Fruit fly (Drosophila melanogaster) whole organism, embryonic: ENCODE measurements around the gene Utx.

Experiments used
- Atf-2 ChIP-seq: fragments of 200-800 bp; sonication (Bioruptor generic); optimal IDR thresholded peaks from 2 replicates; lab custom pipeline; 2016; ENCODE audit warnings: missing biosample characterization, missing genetic modification characterization
- Atf3 ChIP-seq: fragments of 200-800 bp; sonication (Bioruptor generic); optimal IDR thresholded peaks from 3 replicates; lab custom pipeline; 2016; ENCODE audit warnings: missing biosample characterization, missing genetic modification characterization
- B-H1 ChIP-seq: fragments of 200-800 bp; sonication (Bioruptor generic); IDR thresholded peaks from 3 replicates; pipeline ENCODE4 v1.3.6; 2022; ENCODE audit warnings: missing biosample characterization, missing genetic modification characterization
- B-H2 ChIP-seq: fragments of 200-800 bp; sonication (Bioruptor generic); optimal IDR thresholded peaks from 2 replicates; lab custom pipeline; 2018; ENCODE audit warnings: missing biosample characterization, mild to moderate bottlenecking, missing genetic modification characterization
- BEAF-32 ChIP-seq: fragments of 200-800 bp; sonication (Bioruptor generic); optimal IDR thresholded peaks from 3 replicates; lab custom pipeline; 2017; ENCODE audit warnings: missing biosample characterization, missing genetic modification characterization, mild to moderate bottlenecking, moderate library complexity, missing genetic modification reagents
- Blimp-1 ChIP-seq: fragments of 200-800 bp; sonication (Bioruptor generic); optimal IDR thresholded peaks from 3 replicates; lab custom pipeline; 2018; ENCODE audit warnings: missing biosample characterization, missing genetic modification characterization, mild to moderate bottlenecking, moderate library complexity, missing genetic modification reagents
- CG10654 ChIP-seq: fragments of 200-800 bp; sonication (Bioruptor generic); optimal IDR thresholded peaks from 2 replicates; lab custom pipeline; 2016; ENCODE audit warnings: missing biosample characterization, missing genetic modification characterization
- CG11093 ChIP-seq: fragments of 200-800 bp; sonication (Bioruptor generic); IDR thresholded peaks from 3 replicates; pipeline ENCODE4 v1.3.6; 2022; ENCODE audit warnings: missing biosample characterization, missing genetic modification characterization
- CG12942 ChIP-seq: fragments of 200-800 bp; sonication (Bioruptor generic); optimal IDR thresholded peaks from 3 replicates; lab custom pipeline; 2016; ENCODE audit warnings: missing biosample characterization, missing genetic modification characterization
- CG13894 ChIP-seq: fragments of 200-800 bp; sonication (Bioruptor generic); optimal IDR thresholded peaks from 3 replicates; lab custom pipeline; 2018; ENCODE audit warnings: missing biosample characterization, mild to moderate bottlenecking, missing genetic modification characterization, moderate library complexity
- CG15601 ChIP-seq: fragments of 200-800 bp; sonication (Bioruptor generic); optimal IDR thresholded peaks from 3 replicates; lab custom pipeline; 2019; ENCODE audit warnings: missing biosample characterization, mild to moderate bottlenecking, missing genetic modification characterization, moderate library complexity
- CG18262 ChIP-seq: fragments of 200-800 bp; optimal IDR thresholded peaks from 3 replicates; lab custom pipeline; 2019; ENCODE audit warnings: missing biosample characterization, mild to moderate bottlenecking, missing genetic modification characterization, moderate library complexity
- CG1832 ChIP-seq: fragments of 200-800 bp; sonication (Bioruptor generic); optimal IDR thresholded peaks from 2 replicates; lab custom pipeline; 2017; ENCODE audit warnings: missing biosample characterization, mild to moderate bottlenecking, missing genetic modification characterization, inconsistent platforms
- CG2678 ChIP-seq: fragments of 200-800 bp; sonication (Bioruptor generic); optimal IDR thresholded peaks from 3 replicates; lab custom pipeline; 2019; ENCODE audit warnings: missing biosample characterization, mild to moderate bottlenecking, missing genetic modification characterization, moderate library complexity
- CG2712 ChIP-seq: fragments of 200-800 bp; optimal IDR thresholded peaks from 3 replicates; lab custom pipeline; 2019; ENCODE audit warnings: missing biosample characterization, mild to moderate bottlenecking, missing genetic modification characterization, moderate library complexity
- CG2875 ChIP-seq: fragments of 200-800 bp; sonication (Bioruptor generic); optimal IDR thresholded peaks from 2 replicates; lab custom pipeline; 2017; ENCODE audit warnings: missing biosample characterization, mild to moderate bottlenecking, missing genetic modification characterization, missing genetic modification reagents
- CG30403 ChIP-seq: fragments of 200-800 bp; sonication (Bioruptor generic); optimal IDR thresholded peaks from 3 replicates; lab custom pipeline; 2016; ENCODE audit warnings: missing biosample characterization, missing genetic modification characterization
- CG33557 ChIP-seq: fragments of 200-800 bp; sonication (Bioruptor generic); optimal IDR thresholded peaks from 2 replicates; lab custom pipeline; 2019; ENCODE audit warnings: missing biosample characterization, mild to moderate bottlenecking, missing genetic modification characterization, moderate library complexity
- CG34376 ChIP-seq: fragments of 200-800 bp; sonication (Bioruptor generic); optimal IDR thresholded peaks from 2 replicates; lab custom pipeline; 2018; ENCODE audit warnings: missing biosample characterization, mild to moderate bottlenecking, missing genetic modification characterization
- CG3847 ChIP-seq: fragments of 200-800 bp; sonication (Bioruptor generic); IDR thresholded peaks from 2 replicates; pipeline ENCODE4 v1.3.6; 2022; ENCODE audit warnings: missing biosample characterization, missing genetic modification characterization
- CG4328 ChIP-seq: fragments of 200-800 bp; sonication (Bioruptor generic); optimal IDR thresholded peaks from 3 replicates; lab custom pipeline; 2017; ENCODE audit warnings: missing biosample characterization, missing genetic modification reagents, missing genetic modification characterization
- CG4404 ChIP-seq: fragments of 200-800 bp; sonication (Bioruptor generic); IDR thresholded peaks from 2 replicates; pipeline ENCODE4 v1.3.6; 2022; ENCODE audit warnings: missing biosample characterization, missing genetic modification characterization
- CG6272 ChIP-seq: fragments of 200-800 bp; sonication (Bioruptor generic); IDR thresholded peaks from 2 replicates; pipeline ENCODE4 v1.3.6; 2022; ENCODE audit warnings: missing biosample characterization, missing genetic modification characterization
- CG6689 ChIP-seq: fragments of 200-800 bp; sonication (Bioruptor generic); IDR thresholded peaks from 2 replicates; pipeline ENCODE4 v1.3.6; 2022; ENCODE audit warnings: missing biosample characterization, missing genetic modification characterization
- CG7745 ChIP-seq: fragments of 200-800 bp; sonication (Bioruptor generic); optimal IDR thresholded peaks from 2 replicates; lab custom pipeline; 2018; ENCODE audit warnings: missing biosample characterization, mild to moderate bottlenecking, missing genetic modification characterization, moderate library complexity
- CG7987 ChIP-seq: fragments of 200-800 bp; sonication (Bioruptor generic); optimal IDR thresholded peaks from 2 replicates; lab custom pipeline; 2018; ENCODE audit warnings: missing biosample characterization, mild to moderate bottlenecking, missing genetic modification characterization, moderate library complexity
- CG8924 ChIP-seq: fragments of 200-800 bp; optimal IDR thresholded peaks from 3 replicates; lab custom pipeline; 2019; ENCODE audit warnings: missing biosample characterization, mild to moderate bottlenecking, missing genetic modification characterization, moderate library complexity
- CG9437 ChIP-seq: fragments of 200-800 bp; sonication (Bioruptor generic); optimal IDR thresholded peaks from 2 replicates; lab custom pipeline; 2018; ENCODE audit warnings: missing biosample characterization, mild to moderate bottlenecking, missing genetic modification characterization
- CG9876 ChIP-seq: fragments of 200-800 bp; sonication (Bioruptor generic); optimal IDR thresholded peaks from 2 replicates; lab custom pipeline; 2016; ENCODE audit warnings: missing biosample characterization, missing genetic modification characterization
- D ChIP-seq, 2 experiments: fragments of 200-800 bp in 1 of 2; fragments of >200 bp in 1 of 2; sonication (Bioruptor generic) in 1 of 2; optimal IDR thresholded peaks; 2 replicates in 1 of 2; 3 replicates in 1 of 2; lab custom pipeline; 2017; ENCODE audit warnings: mild to moderate bottlenecking in 1 of 2, missing biosample characterization in 1 of 2, missing genetic modification characterization in 1 of 2, missing genetic modification reagents in 1 of 2
- Dbx ChIP-seq: fragments of 200-800 bp; sonication (Bioruptor generic); IDR thresholded peaks from 3 replicates; pipeline ENCODE4 v1.3.6; 2022; ENCODE audit warnings: missing biosample characterization, missing genetic modification characterization
- E2f1 ChIP-seq: fragments of 200-800 bp; sonication (Bioruptor generic); IDR thresholded peaks from 2 replicates; pipeline ENCODE4 v1.3.6; 2022; ENCODE audit warnings: missing biosample characterization, missing genetic modification characterization
- E2f2 ChIP-seq: fragments of 200-800 bp; sonication (Bioruptor generic); IDR thresholded peaks from 2 replicates; pipeline ENCODE4 v1.3.6; 2022; ENCODE audit warnings: missing biosample characterization, missing genetic modification characterization
- H15 ChIP-seq: fragments of 200-800 bp; sonication (Bioruptor generic); IDR thresholded peaks from 3 replicates; pipeline ENCODE4 v1.3.6; 2022; ENCODE audit warnings: missing biosample characterization, missing genetic modification characterization
- H2.0 ChIP-seq: fragments of 200-800 bp; sonication (Bioruptor generic); IDR thresholded peaks from 2 replicates; pipeline ENCODE4 v1.3.6; 2022; ENCODE audit warnings: missing biosample characterization, missing genetic modification characterization
- HLH3B ChIP-seq: fragments of 200-800 bp; sonication (Bioruptor generic); IDR thresholded peaks from 2 replicates; pipeline ENCODE4 v1.3.6; 2022; ENCODE audit warnings: missing biosample characterization, missing genetic modification characterization
- Opbp ChIP-seq: fragments of 200-800 bp; sonication (Bioruptor generic); IDR thresholded peaks from 3 replicates; pipeline ENCODE4 v1.3.6; 2022; ENCODE audit warnings: missing biosample characterization, missing genetic modification characterization; ENCODE audit not compliant: partially characterized antibody
- Scr ChIP-seq: fragments of 200-800 bp; sonication (Bioruptor generic); IDR thresholded peaks from 2 replicates; pipeline ENCODE4 v1.3.6; 2022; ENCODE audit warnings: missing biosample characterization, missing genetic modification characterization; ENCODE audit not compliant: partially characterized antibody
- Ssrp ChIP-seq: fragments of 200-800 bp; sonication (Bioruptor generic); optimal IDR thresholded peaks from 2 replicates; lab custom pipeline; 2018; ENCODE audit warnings: missing biosample characterization, mild to moderate bottlenecking, missing genetic modification characterization, moderate library complexity
- al ChIP-seq: fragments of 200-800 bp; sonication (Bioruptor generic); IDR thresholded peaks from 2 replicates; pipeline ENCODE4 v1.3.6; 2022; ENCODE audit warnings: missing biosample characterization, missing genetic modification characterization
- az2 ChIP-seq: fragments of 200-800 bp; sonication (Bioruptor generic); optimal IDR thresholded peaks from 3 replicates; lab custom pipeline; 2016; ENCODE audit warnings: missing biosample characterization, missing genetic modification characterization
- cato ChIP-seq: fragments of 200-800 bp; sonication (Bioruptor generic); optimal IDR thresholded peaks from 2 replicates; lab custom pipeline; 2016; ENCODE audit warnings: missing biosample characterization, missing genetic modification characterization, borderline replicate concordance
- dan ChIP-seq: fragments of 200-800 bp; sonication (Bioruptor generic); IDR thresholded peaks from 2 replicates; pipeline ENCODE4 v1.3.6; 2022; ENCODE audit warnings: missing biosample characterization, missing genetic modification characterization
- dati ChIP-seq: fragments of 200-800 bp; sonication (Bioruptor generic); IDR thresholded peaks from 2 replicates; pipeline ENCODE4 v1.3.6; 2022; ENCODE audit warnings: missing biosample characterization, missing genetic modification characterization
- dmrt11E ChIP-seq: fragments of 200-800 bp; sonication (Bioruptor generic); optimal IDR thresholded peaks from 3 replicates; lab custom pipeline; 2018; ENCODE audit warnings: missing biosample characterization, mild to moderate bottlenecking, missing genetic modification characterization, moderate library complexity
- gsb ChIP-seq: fragments of 200-800 bp; sonication (Bioruptor generic); IDR thresholded peaks from 2 replicates; pipeline ENCODE4 v1.3.6; 2022; ENCODE audit warnings: missing biosample characterization, missing genetic modification characterization
- her ChIP-seq: fragments of 200-800 bp; sonication (Bioruptor generic); optimal IDR thresholded peaks from 2 replicates; lab custom pipeline; 2016; ENCODE audit warnings: missing biosample characterization, missing genetic modification characterization
- insv ChIP-seq, 2 experiments: fragments of 200-800 bp; sonication (Bioruptor generic); optimal IDR thresholded peaks; 3 replicates each; lab custom pipeline; 2016 to 2018; ENCODE audit warnings: missing biosample characterization in 2 of 2, missing genetic modification characterization in 2 of 2
- nerfin-1 ChIP-seq: fragments of 200-800 bp; sonication (Bioruptor generic); optimal IDR thresholded peaks from 3 replicates; lab custom pipeline; 2019; ENCODE audit warnings: missing biosample characterization, mild to moderate bottlenecking, missing genetic modification characterization, moderate library complexity
- sens-2 ChIP-seq: fragments of 200-800 bp; sonication (Bioruptor generic); IDR thresholded peaks from 2 replicates; pipeline ENCODE4 v1.3.6; 2022; ENCODE audit warnings: missing biosample characterization, missing genetic modification characterization
- tx ChIP-seq: fragments of 200-800 bp; sonication (Bioruptor generic); optimal IDR thresholded peaks from 2 replicates; lab custom pipeline; 2016; ENCODE audit warnings: missing biosample characterization, missing genetic modification characterization
- yki ChIP-seq: fragments of >200 bp; optimal IDR thresholded peaks from 3 replicates; lab custom pipeline; 2018

The Utx gene

DNA sequence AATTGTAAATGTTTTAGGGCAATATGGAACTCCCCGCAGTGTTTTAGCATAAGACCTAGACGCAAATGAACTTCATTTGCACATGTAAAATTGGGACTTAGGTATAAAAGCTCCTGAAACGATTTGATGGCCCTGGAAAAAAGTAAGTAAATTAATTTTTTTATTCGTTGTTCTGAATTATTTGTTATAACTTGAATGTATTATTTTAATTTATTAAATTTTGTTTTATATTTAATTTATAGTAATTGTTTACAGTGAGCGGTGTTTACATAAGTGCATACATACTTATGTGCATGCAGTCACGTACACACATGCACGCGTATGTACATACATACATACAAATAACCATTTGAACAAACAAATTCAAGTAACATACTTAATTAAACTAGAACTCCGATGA is 2.2 kb downstream of the Utx start (continued):
- TF ChIP-seq B-H2 (no peak), CG2875 (GFP tag; lab: Kevin White, UChicago) (peak; percentile 29), CG30403 (no peak), sens-2 (GFP tag; lab: Robert Waterston, UW) (no peak), CG7987 (no peak), az2 (GFP tag; lab: Kevin White, UChicago) (peak; percentile 23), E2f2 (GFP tag; lab: Robert Waterston, UW) (no peak), HLH3B (GFP tag; lab: Robert Waterston, UW) (peak; percentile 46; the same call in 1 of the 2 replicates), CG9437 (GFP tag; lab: Kevin White, UChicago) (peak; percentile 6), CG2712 (tag; lab: Kevin White, UChicago) (peak; percentile 78), CG6689 (peak; percentile 23), CG12942 (GFP tag; lab: Kevin White, UChicago) (no peak), CG2678 (tag; lab: Kevin White, UChicago) (no peak), CG7745 (tag; lab: Kevin White, UChicago) (no peak), dmrt11E (peak; percentile 60), CG1832 (GFP tag; lab: Kevin White, UChicago) (no peak), al (no peak), Opbp (GFP tag; lab: Robert Waterston, UW) (no peak), Atf-2 (GFP tag; lab: Kevin White, UChicago) (no peak), insv (GFP tag; optimal IDR thresholded peaks at IDR 0.05; lab: Kevin White, UChicago) (no peak), Ssrp (tag; lab: Kevin White, UChicago) (no peak), her (GFP tag; lab: Kevin White, UChicago) (no peak), CG15601 (tag; lab: Kevin White, UChicago) (peak; percentile 18), Scr (GFP tag; lab: Robert Waterston, UW) (no peak), H2.0 (GFP tag; lab: Robert Waterston, UW) (no peak), yki (lab: Kevin White, UChicago) (no peak), CG11093 (no peak), dan (GFP tag; lab: Robert Waterston, UW) (no peak), Blimp-1 (no peak), CG4328 (GFP tag; lab: Kevin White, UChicago) (no peak), CG4404 (GFP tag; lab: Robert Waterston, UW) (no peak), CG34376 (GFP tag; lab: Kevin White, UChicago) (no peak), Atf3 (GFP tag; lab: Kevin White, UChicago) (no peak), E2f1 (GFP tag; lab: Robert Waterston, UW) (no peak), CG9876 (GFP tag; lab: Kevin White, UChicago) (no peak), CG6272 (GFP tag; lab: Robert Waterston, UW) (no peak), nerfin-1 (tag; lab: Kevin White, UChicago) (peak; percentile 42), cato (GFP tag; lab: Kevin White, UChicago) (no peak), dati (GFP tag; lab: Robert Waterston, UW) (no peak), CG33557 (no peak), CG18262 (peak; percentile 82), B-H1 (GFP tag; lab: Robert Waterston, UW) (peak; percentile 10; the same call in 1 of the 3 replicates), D (optimal IDR thresholded peaks at IDR 0.05; lab: Kevin White, UChicago) (no peak), D (GFP tag; optimal IDR thresholded peaks at IDR 0.05; lab: Kevin White, UChicago) (peak; percentile 61), Dbx (GFP tag; lab: Robert Waterston, UW) (no peak), CG8924 (tag; lab: Kevin White, UChicago) (no peak), BEAF-32 (GFP tag; lab: Kevin White, UChicago) (no peak), CG3847 (GFP tag; lab: Robert Waterston, UW) (no peak), gsb (GFP tag; lab: Robert Waterston, UW) (no peak), H15 (GFP tag; lab: Robert Waterston, UW) (no peak), tx (no peak), CG10654 (GFP tag; lab: Kevin White, UChicago) (no peak), CG13894 (tag; lab: Kevin White, UChicago) (no peak)
